Worm (Caenorhabditis elegans): ENCODE measurements around the gene F28B4.1.

F28B4.1 gene

DNA sequence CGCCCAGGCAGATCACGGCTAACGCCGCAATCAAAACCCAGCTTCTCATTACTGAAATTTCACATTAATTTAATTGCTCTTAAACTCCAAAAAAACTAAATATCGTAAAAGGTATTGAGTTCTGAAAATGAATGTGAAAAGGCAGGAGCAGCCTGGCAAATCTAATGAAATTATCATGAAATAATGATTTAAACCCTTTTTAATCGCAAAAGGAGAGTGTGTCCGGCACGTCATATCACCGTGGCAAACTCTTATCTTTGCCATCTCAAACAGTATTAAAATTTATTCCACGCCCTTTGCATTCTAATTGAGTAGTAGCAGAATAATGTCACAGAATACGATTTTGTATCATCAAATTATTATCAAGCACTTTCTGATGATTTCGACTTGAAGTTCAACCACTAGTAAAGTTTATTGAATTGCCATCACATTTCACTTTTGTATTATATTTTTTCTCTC lies 30.5 kb downstream of the F28B4.1 start, which contains the start of gene F28B4.3 (continued):
- TF ChIP-seq ceh-28 (tag; optimal IDR thresholded peaks at IDR 0.05) (no peak), pqm-1 (tag; optimal IDR thresholded peaks at IDR 0.05) (peak; percentile 96)

DNA sequence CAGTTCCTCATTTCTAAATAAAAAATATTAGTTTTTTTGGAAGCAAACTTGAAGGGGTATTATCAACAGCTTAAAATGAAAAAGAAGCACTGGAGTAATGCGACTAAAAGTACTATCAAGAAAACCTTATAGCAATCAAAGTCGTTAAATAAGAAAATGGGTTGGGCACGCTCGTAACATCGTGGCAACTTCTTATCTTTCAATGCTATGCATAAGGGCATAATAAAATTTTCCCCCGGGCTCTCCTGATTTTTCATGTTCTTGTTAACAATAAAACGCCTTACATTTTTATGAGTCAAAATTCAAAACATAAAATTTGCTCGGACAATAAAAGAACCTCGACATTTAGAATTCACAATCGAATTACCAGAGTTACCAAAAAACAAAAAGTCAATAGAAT lies 38.7 kb downstream of the F28B4.1 start, which contains the start of gene irg-7:
TSS of gene irg-7 (minus strand) at position 23 of the 400 bp plus-strand sequence.
- TF ChIP-seq T20F7.1 (GFP tag; optimal IDR thresholded peaks at IDR 0.05) (no peak), php-3 (GFP tag; IDR thresholded peaks at IDR 0.05) (peak; percentile 99), nhr-28 (tag; optimal IDR thresholded peaks at IDR 0.05) (peak; percentile 65), lsy-2 (tag; optimal IDR thresholded peaks at IDR 0.05) (no peak), egl-43 (GFP tag; IDR thresholded peaks at IDR 0.05) (no peak), rbr-2 (tag; optimal IDR thresholded peaks at IDR 0.05) (no peak), snpc-4 (tag; optimal IDR thresholded peaks at IDR 0.05) (no peak), F49E8.2 (tag; optimal IDR thresholded peaks at IDR 0.05; ENCODE audit: borderline replicate concordance) (no peak), pqm-1 (tag; optimal IDR thresholded peaks at IDR 0.05) (peak; percentile 38), hlh-11 (tag; optimal IDR thresholded peaks at IDR 0.05) (peak; percentile 11), lin-39 (tag; optimal IDR thresholded peaks at IDR 0.05) (no peak), dmd-6 (GFP tag; IDR thresholded peaks at IDR 0.05) (peak; percentile 33; the same call in 1 of the 2 replicates), nhr-102 (tag; optimal IDR thresholded peaks at IDR 0.05) (no peak), dve-1 (tag; optimal IDR thresholded peaks at IDR 0.05; ENCODE audit: insufficient read depth) (peak; percentile 51), zip-11 (GFP tag; IDR thresholded peaks at IDR 0.05) (no peak), ceh-28 (tag; optimal IDR thresholded peaks at IDR 0.05) (no peak), daf-16 (GFP tag; optimal IDR thresholded peaks at IDR 0.05) (no peak), daf-16 (tag; optimal IDR thresholded peaks at IDR 0.05) (peak; percentile 67), dmd-8 (GFP tag; IDR thresholded peaks at IDR 0.05) (no peak), Y105C5A.15 (GFP tag; IDR thresholded peaks at IDR 0.05) (no peak), nhr-111 (GFP tag; optimal IDR thresholded peaks at IDR 0.05) (no peak), nhr-48 (tag; optimal IDR thresholded peaks at IDR 0.05) (no peak)

DNA sequence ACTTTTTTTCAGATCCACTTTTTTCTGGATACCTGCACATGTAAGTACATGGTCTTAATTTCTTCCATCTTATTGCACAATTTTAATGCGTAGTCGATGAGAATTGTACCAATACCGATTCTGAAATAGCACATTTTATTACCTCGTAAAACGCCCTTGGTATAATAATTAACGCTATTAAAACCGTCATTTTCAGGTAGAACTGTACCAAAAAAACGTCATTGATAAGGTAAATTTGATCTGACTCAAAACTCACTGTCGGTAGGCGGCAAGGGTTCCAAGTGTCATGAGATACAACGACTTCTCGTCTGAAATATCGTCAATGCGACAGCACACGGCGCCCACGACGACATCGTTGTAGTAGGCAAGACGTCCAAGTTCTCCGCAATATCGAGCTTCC lies 39.5 kb downstream of the F28B4.1 start:
- no peak for TF ChIP-seq snpc-1.2 (GFP tag; IDR thresholded peaks at IDR 0.05)
- no peak for TF ChIP-seq egl-27 (tag; optimal IDR thresholded peaks at IDR 0.05)
- TF ChIP-seq php-3 (GFP tag; IDR thresholded peaks at IDR 0.05): peak; percentile 97
- TF ChIP-seq lir-3 (tag; optimal IDR thresholded peaks at IDR 0.05): no peak
- peak; percentile 16 for TF ChIP-seq dve-1 (tag; optimal IDR thresholded peaks at IDR 0.05; ENCODE audit: insufficient read depth)
- TF ChIP-seq unc-62 (GFP tag; optimal IDR thresholded peaks at IDR 0.05 in 1 of 2): peak in 1 of 2 experiments; percentile 94
- TF ChIP-seq unc-62 (tag; optimal IDR thresholded peaks at IDR 0.05): no peak
- TF ChIP-seq nhr-28 (tag; optimal IDR thresholded peaks at IDR 0.05): peak; percentile 44
- TF ChIP-seq hlh-11 (tag; optimal IDR thresholded peaks at IDR 0.05): peak; percentile 27
- no peak for TF ChIP-seq zip-11 (GFP tag; IDR thresholded peaks at IDR 0.05)
- TF ChIP-seq dmd-6 (GFP tag; IDR thresholded peaks at IDR 0.05): peak; percentile 40; the same call in 1 of the 2 replicates

DNA sequence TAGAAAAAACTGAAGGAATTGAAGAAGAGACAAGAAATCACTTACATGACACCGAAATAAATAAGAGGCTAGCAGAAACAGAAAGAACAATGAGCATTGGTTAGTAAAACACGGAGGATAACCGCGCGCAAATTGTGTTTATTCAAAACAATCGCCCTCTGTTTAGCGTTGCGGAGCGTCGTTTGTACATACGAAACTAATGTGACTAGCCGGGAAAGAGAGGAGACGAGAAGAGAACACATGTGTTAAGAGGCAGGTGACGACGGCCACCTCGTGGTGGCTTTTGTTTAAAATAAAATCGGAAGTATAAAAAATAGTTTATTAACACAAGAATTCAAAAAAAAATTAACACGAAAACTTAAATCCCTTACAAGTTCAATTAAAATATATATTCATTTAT lies 40.9 kb downstream of the F28B4.1 start, which contains the start of gene F40F4.7:
TSS of gene F40F4.7 (minus strand) at position 122 of the 400 bp plus-strand sequence.
- TF ChIP-seq ceh-62 (tag; optimal IDR thresholded peaks at IDR 0.05): no peak
- TF ChIP-seq zfp-3 (GFP tag; conservative IDR thresholded peaks at IDR 0.05): no peak
- TF ChIP-seq nhr-102 (tag; optimal IDR thresholded peaks at IDR 0.05): peak; percentile 20
- TF ChIP-seq mxl-3 (GFP tag; optimal IDR thresholded peaks at IDR 0.05): peak; percentile 96
- TF ChIP-seq F44E2.7 (GFP tag; IDR thresholded peaks at IDR 0.05): no peak
- TF ChIP-seq ceh-44 (GFP tag; IDR thresholded peaks at IDR 0.05): no peak
- TF ChIP-seq egl-43 (GFP tag; IDR thresholded peaks at IDR 0.05): no peak
- TF ChIP-seq T20F7.1 (GFP tag; optimal IDR thresholded peaks at IDR 0.05): peak; percentile 95
- no peak for TF ChIP-seq lin-39 (tag; optimal IDR thresholded peaks at IDR 0.05)
- no peak for TF ChIP-seq egl-27 (tag; optimal IDR thresholded peaks at IDR 0.05)
- no peak for TF ChIP-seq ceh-32 (tag; optimal IDR thresholded peaks at IDR 0.05; ENCODE audit: poor library complexity)
- TF ChIP-seq nhr-76 (tag; optimal IDR thresholded peaks at IDR 0.05): no peak
- TF ChIP-seq nhr-111 (GFP tag; optimal IDR thresholded peaks at IDR 0.05): no peak
- peak; percentile 63 for TF ChIP-seq dmd-6 (GFP tag; IDR thresholded peaks at IDR 0.05)
- peak in 1 of 2 experiments; percentile 68 for TF ChIP-seq lsy-2 (tag; optimal IDR thresholded peaks at IDR 0.05)
- peak; percentile 96 for TF ChIP-seq aha-1 (tag)
- TF ChIP-seq lin-15B (tag; optimal IDR thresholded peaks at IDR 0.05): no peak
- TF ChIP-seq zfp-2 (tag; optimal IDR thresholded peaks at IDR 0.05): no peak
- TF ChIP-seq mep-1 (tag; optimal IDR thresholded peaks at IDR 0.05): peak; percentile 80
- no peak for TF ChIP-seq ctbp-1 (GFP tag; IDR thresholded peaks at IDR 0.05)
- TF ChIP-seq nhr-6 (tag; optimal IDR thresholded peaks at IDR 0.05): peak; percentile 23
- no peak for TF ChIP-seq T26A8.4 (GFP tag; IDR thresholded peaks at IDR 0.05)
- TF ChIP-seq daf-19 (GFP tag; conservative IDR thresholded peaks at IDR 0.05): no peak
- TF ChIP-seq php-3 (GFP tag; IDR thresholded peaks at IDR 0.05): no peak
- TF ChIP-seq Y75B8A.6 (GFP tag; IDR thresholded peaks at IDR 0.05): no peak
- TF ChIP-seq mxl-2 (GFP tag; conservative IDR thresholded peaks at IDR 0.05): no peak
- TF ChIP-seq vab-7 (GFP tag; IDR thresholded peaks at IDR 0.05): no peak
